Fruit fly (Drosophila melanogaster) whole organism: ENCODE results near the gene CG5805.

Experiments used
- CG8478 ChIP-seq: fragments of >200 bp; optimal IDR thresholded peaks from 2 replicates; lab custom pipeline; 2018; ENCODE audit warnings: inconsistent platforms
- Dll ChIP-seq: fragments of >200 bp; optimal IDR thresholded peaks from 2 replicates; lab custom pipeline; 2017
- EcR ChIP-seq, 2 experiments: fragments of >200 bp; optimal IDR thresholded peaks; 2 replicates each; lab custom pipeline; 2017; ENCODE audit warnings: missing biosample characterization in 2 of 2, missing genetic modification characterization in 2 of 2, missing genetic modification reagents in 2 of 2
- pan ChIP-seq: fragments of >200 bp; optimal IDR thresholded peaks from 2 replicates; lab custom pipeline; 2017
- psq ChIP-seq: fragments of >200 bp; optimal IDR thresholded peaks from 2 replicates; lab custom pipeline; 2017
- usp ChIP-seq: fragments of >200 bp; optimal IDR thresholded peaks from 2 replicates; lab custom pipeline; 2017; ENCODE audit warnings: missing biosample characterization, missing genetic modification characterization, mixed read lengths

- TF ChIP-seq Dll (lab: Kevin White, UChicago) (no peak), usp (GFP tag; lab: Kevin White, UChicago) (no peak), EcR (GFP tag; optimal IDR thresholded peaks at IDR 0.05; lab: Kevin White, UChicago) (no peak), psq (lab: Kevin White, UChicago) (no peak), CG8478 (lab: Kevin White, UChicago) (no peak), pan (lab: Kevin White, UChicago) (no peak)
Observed at dm6 chr3R:24825548-24825947, 38.3 kb upstream of the CG5805 start, which contains the start of gene niki.
